Worm (Caenorhabditis elegans) whole organism, late embryonic: ENCODE data around the gene F13D12.5.
A peak's percentile ranks its signal among the peaks of the same experiment; 100 is the strongest.

Source experiments
- C38D4.7 ChIP-seq: fragments of 200-800 bp; sonication (Bioruptor generic); optimal IDR thresholded peaks from 2 replicates; lab custom pipeline; 2018; ENCODE audit warnings: mild to moderate bottlenecking, missing genetic modification characterization, moderate library complexity, missing compliant biosample characterization
- F13H6.1 ChIP-seq: sonication (generic microtip); optimal IDR thresholded peaks from 2 replicates; lab custom pipeline; 2016; ENCODE audit warnings: missing genetic modification characterization, missing compliant biosample characterization
- K09A11.1 ChIP-seq: sonication (generic microtip); optimal IDR thresholded peaks from 2 replicates; lab custom pipeline; 2017; ENCODE audit warnings: antibody characterized with exemption, mild to moderate bottlenecking, missing genetic modification characterization, missing compliant biosample characterization; ENCODE audit not compliant: insufficient read depth
- Y22D7AL.16 ChIP-seq: sonication (generic microtip); optimal IDR thresholded peaks from 2 replicates; lab custom pipeline; 2016; ENCODE audit warnings: missing genetic modification characterization, missing compliant biosample characterization
- ahr-1 ChIP-seq: sonication (generic microtip); optimal IDR thresholded peaks from 2 replicates; lab custom pipeline; 2016; ENCODE audit warnings: missing genetic modification characterization, missing compliant biosample characterization
- ceh-18 ChIP-seq: sonication (generic microtip); optimal IDR thresholded peaks from 2 replicates; lab custom pipeline; 2016; ENCODE audit warnings: missing genetic modification characterization, missing compliant biosample characterization
- ceh-19 ChIP-seq: fragments of 200-800 bp; sonication (Bioruptor generic); optimal IDR thresholded peaks from 2 replicates; lab custom pipeline; 2018; ENCODE audit warnings: mild to moderate bottlenecking, missing genetic modification characterization, missing compliant biosample characterization
- ceh-2 ChIP-seq: sonication (generic microtip); optimal IDR thresholded peaks from 2 replicates; lab custom pipeline; 2016; ENCODE audit warnings: missing genotype, missing genetic modification characterization, missing compliant biosample characterization
- ceh-22 ChIP-seq: sonication (generic microtip); optimal IDR thresholded peaks from 2 replicates; lab custom pipeline; 2017; ENCODE audit warnings: missing biosample characterization, missing genetic modification characterization
- ceh-30 ChIP-seq: fragments of 150-350 bp; optimal IDR thresholded peaks from 2 replicates; lab custom pipeline; 2014; ENCODE audit warnings: missing biosample characterization, missing genetic modification characterization
- ceh-34 ChIP-seq: sonication (generic microtip); optimal IDR thresholded peaks from 2 replicates; lab custom pipeline; 2016; ENCODE audit warnings: mild to moderate bottlenecking, missing genetic modification characterization, missing compliant biosample characterization
- ceh-6 ChIP-seq: fragments of 200-800 bp; sonication (Bioruptor generic); optimal IDR thresholded peaks from 2 replicates; lab custom pipeline; 2018; ENCODE audit warnings: mild to moderate bottlenecking, missing genetic modification characterization, missing compliant biosample characterization
- ceh-9 ChIP-seq: sonication (generic microtip); optimal IDR thresholded peaks from 2 replicates; lab custom pipeline; 2016; ENCODE audit warnings: mild to moderate bottlenecking, missing genetic modification characterization, inconsistent platforms, missing compliant biosample characterization
- che-1 ChIP-seq: sonication (generic microtip); optimal IDR thresholded peaks from 2 replicates; lab custom pipeline; 2016; ENCODE audit warnings: mild to moderate bottlenecking, missing genetic modification characterization, missing compliant biosample characterization
- elt-2 ChIP-seq: sonication (generic microtip); optimal IDR thresholded peaks from 2 replicates; lab custom pipeline; 2016; ENCODE audit warnings: missing genetic modification reagents, missing genetic modification characterization, missing compliant biosample characterization
- ets-4 ChIP-seq: sonication (generic microtip); optimal IDR thresholded peaks from 2 replicates; lab custom pipeline; 2016; ENCODE audit warnings: missing genetic modification characterization, missing compliant biosample characterization
- eyg-1 ChIP-seq: sonication (generic microtip); optimal IDR thresholded peaks from 2 replicates; lab custom pipeline; 2016; ENCODE audit warnings: missing genotype, missing genetic modification characterization, missing compliant biosample characterization
- fkh-6 ChIP-seq: sonication (generic microtip); optimal IDR thresholded peaks from 2 replicates; lab custom pipeline; 2016; ENCODE audit warnings: missing genetic modification characterization, missing compliant biosample characterization
- gmeb-2 ChIP-seq: sonication (generic microtip); optimal IDR thresholded peaks from 2 replicates; lab custom pipeline; 2016; ENCODE audit warnings: missing genetic modification characterization, inconsistent platforms, missing compliant biosample characterization
- hlh-30 ChIP-seq: sonication (generic microtip); optimal IDR thresholded peaks from 2 replicates; lab custom pipeline; 2017; ENCODE audit warnings: antibody characterized with exemption, missing genetic modification characterization, missing compliant biosample characterization; ENCODE audit not compliant: insufficient read depth
- hlh-6 ChIP-seq: sonication (generic microtip); optimal IDR thresholded peaks from 2 replicates; lab custom pipeline; 2016; ENCODE audit warnings: missing genotype, missing genetic modification characterization, missing compliant biosample characterization
- mec-3 ChIP-seq: sonication (generic microtip); optimal IDR thresholded peaks from 2 replicates; lab custom pipeline; 2016; ENCODE audit warnings: borderline replicate concordance, missing genetic modification characterization, missing compliant biosample characterization
- nfya-1 ChIP-seq: sonication (generic microtip); optimal IDR thresholded peaks from 2 replicates; lab custom pipeline; 2017; ENCODE audit warnings: missing genetic modification characterization, mild to moderate bottlenecking, missing compliant biosample characterization, antibody characterized with exemption, moderate library complexity
- odd-2 ChIP-seq: sonication (generic microtip); optimal IDR thresholded peaks from 2 replicates; lab custom pipeline; 2017; ENCODE audit warnings: antibody characterized with exemption, mild to moderate bottlenecking, missing genetic modification characterization, missing compliant biosample characterization
- pha-2 ChIP-seq: sonication (generic microtip); optimal IDR thresholded peaks from 2 replicates; lab custom pipeline; 2017; ENCODE audit warnings: mild to moderate bottlenecking, missing genetic modification characterization, missing compliant biosample characterization
- pha-4 ChIP-seq: fragments of 150-350 bp; optimal IDR thresholded peaks from 2 replicates; lab custom pipeline; 2018; ENCODE audit warnings: missing biosample characterization, missing genetic modification reagents, missing genetic modification characterization
- pqm-1 ChIP-seq: sonication (generic microtip); optimal IDR thresholded peaks from 2 replicates; lab custom pipeline; 2016; ENCODE audit warnings: missing genetic modification characterization, missing compliant biosample characterization
- pros-1 ChIP-seq: fragments of 150-350 bp; optimal IDR thresholded peaks from 2 replicates; lab custom pipeline; 2014; ENCODE audit warnings: missing biosample characterization, missing genetic modification reagents, missing genetic modification characterization
- sox-2 ChIP-seq: fragments of 200-800 bp; sonication (Bioruptor generic); IDR thresholded peaks from 2 replicates; pipeline ENCODE4 v1.3.6; 2022; ENCODE audit warnings: missing genetic modification reagents, missing genetic modification characterization, missing compliant biosample characterization
- tbx-2 ChIP-seq: sonication (generic microtip); optimal IDR thresholded peaks from 2 replicates; lab custom pipeline; 2016; ENCODE audit warnings: missing genetic modification characterization, missing compliant biosample characterization
- unc-86 ChIP-seq: sonication (generic microtip); optimal IDR thresholded peaks from 2 replicates; lab custom pipeline; 2016; ENCODE audit warnings: missing genetic modification characterization, missing compliant biosample characterization

Gene F13D12.5

ce11 chrII:11727438-11727837, 824 bp downstream of the F13D12.5 start:
- TF ChIP-seq hlh-6 (no peak), Y22D7AL.16 (tag; lab: Kevin White, UChicago) (no peak), eyg-1 (tag; lab: Kevin White, UChicago) (no peak), ceh-2 (tag; lab: Kevin White, UChicago) (no peak), ahr-1 (no peak), gmeb-2 (tag; lab: Kevin White, UChicago) (no peak), ceh-19 (GFP tag; lab: Kevin White, UChicago) (no peak), fkh-6 (tag; lab: Kevin White, UChicago) (no peak), ceh-34 (tag; lab: Kevin White, UChicago) (no peak), ets-4 (no peak), ceh-6 (GFP tag; lab: Kevin White, UChicago) (no peak), ceh-30 (no peak)

- TF ChIP-seq odd-2 (tag; lab: Kevin White, UChicago) (no peak), gmeb-2 (tag; lab: Kevin White, UChicago) (no peak), eyg-1 (tag; lab: Kevin White, UChicago) (no peak), hlh-30 (tag; lab: Kevin White, UChicago) (peak; percentile 73), tbx-2 (tag; lab: Kevin White, UChicago) (peak; percentile 20), nfya-1 (tag; lab: Kevin White, UChicago) (peak; percentile 20), ceh-22 (tag; lab: Kevin White, UChicago) (no peak)
These were observed 2.0 kb downstream of the F13D12.5 start, which contains the start of gene alh-8 for ce11 chrII:11728545-11729105. Gene alh-8, plus strand, starts transcription at chrII:11729055.

ce11 chrII:11729757-11730535, 3.3 kb downstream of the F13D12.5 start:
- TF ChIP-seq pqm-1 (tag; lab: Kevin White, UChicago): no peak
- no peak for TF ChIP-seq F13H6.1
- TF ChIP-seq pha-4 (tag; lab: Kevin White, UChicago): no peak
- no peak for TF ChIP-seq unc-86 (tag; lab: Kevin White, UChicago)

- TF ChIP-seq pros-1 (tag; lab: Kevin White, UChicago): no peak
- TF ChIP-seq che-1 (tag; lab: Kevin White, UChicago): no peak
- TF ChIP-seq elt-2 (tag; lab: Kevin White, UChicago): peak; percentile 62
- no peak for TF ChIP-seq pha-2
These were observed 4.6 kb downstream of the F13D12.5 start for ce11 chrII:11731174-11731724.

- TF ChIP-seq K09A11.1 (tag; lab: Kevin White, UChicago): no peak
These were observed 5.9 kb downstream of the F13D12.5 start, which contains the start of gene F13D12.8 for ce11 chrII:11732513-11732912. Gene F13D12.8, minus strand, starts transcription at chrII:11732594.

- TF ChIP-seq ceh-34 (tag; lab: Kevin White, UChicago) (no peak), ceh-9 (no peak), ets-4 (no peak), Y22D7AL.16 (tag; lab: Kevin White, UChicago) (no peak), C38D4.7 (GFP tag; lab: Kevin White, UChicago) (no peak), mec-3 (tag; lab: Kevin White, UChicago) (no peak), ceh-18 (tag; lab: Kevin White, UChicago) (no peak), sox-2 (no peak), pha-2 (no peak)
These were observed 7.2 kb downstream of the F13D12.5 start for ce11 chrII:11733850-11734249.
